Worm (Caenorhabditis elegans) whole organism, L3 larva: Measurements from ENCODE around the gene prde-1.

Experiments used
- R02D3.7 ChIP-seq: fragments of 150-350 bp; optimal IDR thresholded peaks from 2 replicates; lab custom pipeline; 2014; ENCODE audit warnings: missing biosample characterization, missing genetic modification characterization
- ZK546.5 ChIP-seq: sonication (generic microtip); optimal IDR thresholded peaks from 2 replicates; lab custom pipeline; 2017; ENCODE audit warnings: missing biosample characterization, missing genetic modification characterization
- aly-2 ChIP-seq: fragments of 150-350 bp; optimal IDR thresholded peaks from 2 replicates; lab custom pipeline; 2014; ENCODE audit warnings: missing biosample characterization, missing genetic modification characterization
- ama-1 ChIP-seq: fragments of 150-350 bp; optimal IDR thresholded peaks from 2 replicates; lab custom pipeline; 2018
- ceh-9 ChIP-seq: sonication (generic microtip); optimal IDR thresholded peaks from 2 replicates; lab custom pipeline; 2018; ENCODE audit warnings: missing biosample characterization, missing genetic modification characterization
- daf-12 ChIP-seq: fragments of 150-350 bp; optimal IDR thresholded peaks from 2 replicates; lab custom pipeline; 2014; ENCODE audit warnings: missing biosample characterization, missing genetic modification reagents, missing genetic modification characterization
- egl-5 ChIP-seq: fragments of 150-350 bp; optimal IDR thresholded peaks from 2 replicates; lab custom pipeline; 2017; ENCODE audit warnings: missing biosample characterization, missing genetic modification reagents, missing genetic modification characterization, inconsistent platforms
- elt-1 ChIP-seq: fragments of 150-350 bp; optimal IDR thresholded peaks from 2 replicates; lab custom pipeline; 2014; ENCODE audit warnings: missing biosample characterization, missing genetic modification characterization
- elt-2 ChIP-seq: sonication (generic microtip); optimal IDR thresholded peaks from 2 replicates; lab custom pipeline; 2016; ENCODE audit warnings: missing genetic modification reagents, mild to moderate bottlenecking, missing genetic modification characterization, missing compliant biosample characterization
- hmg-11 ChIP-seq: sonication (generic microtip); optimal IDR thresholded peaks from 2 replicates; lab custom pipeline; 2016; ENCODE audit warnings: missing genetic modification characterization, missing compliant biosample characterization
- jun-1 ChIP-seq: fragments of 150-350 bp; optimal IDR thresholded peaks from 2 replicates; lab custom pipeline; 2014; ENCODE audit warnings: missing biosample characterization, missing genetic modification reagents, missing genetic modification characterization
- lin-15B ChIP-seq: fragments of 150-350 bp; optimal IDR thresholded peaks from 2 replicates; lab custom pipeline; 2014; ENCODE audit warnings: missing biosample characterization, missing genetic modification characterization
- lin-39 ChIP-seq: fragments of 150-350 bp; optimal IDR thresholded peaks from 2 replicates; lab custom pipeline; 2018; ENCODE audit warnings: missing biosample characterization, missing genetic modification reagents, missing genetic modification characterization
- lsy-12 ChIP-seq: sonication (generic microtip); optimal IDR thresholded peaks from 2 replicates; lab custom pipeline; 2016; ENCODE audit warnings: mild to moderate bottlenecking, missing genetic modification characterization, missing compliant biosample characterization
- mml-1 ChIP-seq: fragments of 150-350 bp; sonication (generic microtip); optimal IDR thresholded peaks from 3 replicates; lab custom pipeline; 2014; ENCODE audit warnings: missing biosample characterization, missing genetic modification characterization
- nfya-1 ChIP-seq: sonication (generic microtip); optimal IDR thresholded peaks from 2 replicates; lab custom pipeline; 2017; ENCODE audit warnings: missing genetic modification characterization, mild to moderate bottlenecking, missing compliant biosample characterization, antibody characterized with exemption, moderate library complexity; ENCODE audit not compliant: insufficient read depth
- nhr-11 ChIP-seq: fragments of 150-350 bp; optimal IDR thresholded peaks from 2 replicates; lab custom pipeline; 2014; ENCODE audit warnings: missing biosample characterization, missing genetic modification characterization
- nhr-23 ChIP-seq: fragments of 150-350 bp; optimal IDR thresholded peaks from 2 replicates; lab custom pipeline; 2014; ENCODE audit warnings: missing biosample characterization, missing genetic modification reagents, missing genetic modification characterization
- nhr-43 ChIP-seq: sonication (generic microtip); optimal IDR thresholded peaks from 2 replicates; lab custom pipeline; 2016; ENCODE audit warnings: mild to moderate bottlenecking, missing genetic modification characterization, missing compliant biosample characterization; ENCODE audit not compliant: poor library complexity, severe bottlenecking
- pha-4 ChIP-seq: fragments of 150-350 bp; optimal IDR thresholded peaks from 2 replicates; lab custom pipeline; 2014; ENCODE audit warnings: missing biosample characterization, missing genetic modification reagents, missing genetic modification characterization
- pqm-1 ChIP-seq: fragments of 150-350 bp; optimal IDR thresholded peaks from 2 replicates; lab custom pipeline; 2017; ENCODE audit warnings: missing biosample characterization, missing genetic modification characterization, inconsistent platforms
- sea-2 ChIP-seq: fragments of 150-350 bp; sonication (generic microtip); optimal IDR thresholded peaks from 4 replicates; lab custom pipeline; 2014; ENCODE audit warnings: missing biosample characterization, missing genetic modification reagents, missing genetic modification characterization
- zag-1 ChIP-seq: fragments of 150-350 bp; optimal IDR thresholded peaks from 2 replicates; lab custom pipeline; 2014; ENCODE audit warnings: missing biosample characterization, missing genetic modification characterization
- ztf-4 ChIP-seq: fragments of 150-350 bp; optimal IDR thresholded peaks from 2 replicates; lab custom pipeline; 2014; ENCODE audit warnings: missing biosample characterization, missing genetic modification characterization

Gene prde-1

DNA sequence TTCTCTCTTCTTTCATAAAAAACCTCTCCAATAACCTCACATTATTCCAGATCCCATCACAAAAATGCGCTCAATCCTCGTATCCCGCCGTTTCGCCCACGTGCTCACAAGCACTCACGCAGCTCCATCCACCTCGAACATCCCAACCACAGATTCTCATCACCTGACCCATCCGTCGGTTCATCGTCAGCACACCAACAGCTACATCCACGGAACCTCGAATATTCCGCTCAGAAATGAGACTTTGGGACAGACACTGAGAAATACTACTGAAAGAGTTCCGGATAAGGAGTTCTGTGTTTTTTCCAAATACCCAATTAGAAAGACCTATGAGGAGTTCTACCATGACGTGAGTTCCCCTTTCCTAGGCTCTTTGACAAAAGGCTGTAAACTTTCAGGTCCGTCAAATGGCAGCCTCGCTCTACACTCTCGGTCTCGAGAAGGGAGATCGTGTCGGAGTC, 29.3 kb downstream of the prde-1 start, which contains the start of gene acs-2:
TSS of gene acs-2 (plus strand) at position 51 of the 461 bp plus-strand sequence.
- TF ChIP-seq nhr-11 (no peak), ama-1 (lab: Kevin White, UChicago) (peak; percentile 96)

DNA sequence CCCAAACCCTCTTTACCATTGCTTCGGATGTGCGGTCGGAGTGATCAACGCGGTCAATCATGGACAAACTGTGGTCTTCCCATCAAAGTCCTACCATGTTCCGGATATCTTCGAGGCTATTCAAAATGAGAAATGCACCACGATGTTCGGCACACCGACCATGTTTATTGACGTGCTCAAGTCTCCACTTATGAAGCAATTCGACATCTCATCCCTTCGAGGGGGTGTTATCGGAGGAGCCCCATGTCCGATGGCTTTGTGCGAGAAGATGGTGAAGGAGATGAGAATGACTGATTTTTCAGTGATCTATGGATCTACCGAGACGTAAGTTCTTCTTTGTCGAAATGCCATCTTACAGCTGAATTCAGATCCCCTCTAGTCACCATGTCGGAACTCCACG, 30.3 kb downstream of the prde-1 start:
- TF ChIP-seq nhr-23 (tag; lab: Kevin White, UChicago) (no peak), ZK546.5 (tag; lab: Kevin White, UChicago) (no peak), zag-1 (tag; lab: Kevin White, UChicago) (no peak), lin-39 (tag; lab: Kevin White, UChicago) (peak; percentile 7), ama-1 (lab: Kevin White, UChicago) (peak; percentile 93)
- TF ChIP-seq, all 47 proteins: peak for 2

DNA sequence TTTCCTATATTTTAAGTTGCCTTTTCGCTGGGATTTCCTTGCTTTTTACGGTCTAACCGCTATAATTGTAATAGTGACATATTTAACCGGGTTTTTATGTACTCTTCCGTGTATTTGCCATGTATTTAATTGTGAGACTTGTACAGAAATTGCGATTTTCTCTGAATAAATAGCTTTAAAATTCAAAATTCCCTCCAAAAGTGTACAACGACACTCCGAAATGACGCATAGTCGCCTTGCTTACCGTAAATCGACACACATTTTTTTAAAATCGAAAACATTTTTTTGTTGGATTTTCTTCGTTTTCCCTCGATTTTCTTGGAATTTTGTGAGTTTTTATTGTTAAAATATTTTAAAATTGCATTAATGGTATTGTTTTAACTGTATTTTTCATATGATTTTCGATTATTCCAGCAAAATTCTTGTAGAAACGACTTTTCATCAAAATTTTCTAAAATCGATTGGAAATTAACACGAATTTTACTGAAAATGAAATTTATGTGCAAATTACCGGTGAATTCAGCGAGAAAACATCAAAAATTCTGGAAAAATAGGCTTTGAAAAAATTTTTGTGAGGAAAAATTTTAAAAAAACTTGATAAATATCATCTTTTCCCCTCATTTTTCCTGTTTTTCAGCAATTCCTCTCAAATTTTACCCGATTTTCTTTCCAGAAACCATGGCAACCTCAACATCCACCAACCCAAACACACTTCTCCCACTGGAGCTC, 31.8 kb downstream of the prde-1 start, which contains the start of gene lsm-5:
TSS of gene lsm-5 (plus strand) at position 679 of the 729 bp plus-strand sequence.
- TF ChIP-seq lsy-12 (tag; lab: Kevin White, UChicago), result no peak
- TF ChIP-seq mml-1 (tag; lab: Kevin White, UChicago), result no peak
- TF ChIP-seq daf-12 (tag; lab: Kevin White, UChicago), result no peak
- TF ChIP-seq pha-4 (tag; lab: Kevin White, UChicago), result peak; percentile 81
- peak; percentile 91 for TF ChIP-seq R02D3.7 (tag; lab: Kevin White, UChicago)
- TF ChIP-seq elt-2 (tag; lab: Kevin White, UChicago), result peak; percentile 27
- peak; percentile 16 for TF ChIP-seq nhr-11
- TF ChIP-seq jun-1, result peak; percentile 8
- peak; percentile 74 for TF ChIP-seq nfya-1 (tag; lab: Kevin White, UChicago)
- peak; percentile 92 for TF ChIP-seq ama-1 (lab: Kevin White, UChicago)
- TF ChIP-seq ztf-4 (tag; lab: Kevin White, UChicago), result no peak
- no peak for TF ChIP-seq zag-1 (tag; lab: Kevin White, UChicago)
- peak; percentile 7 for TF ChIP-seq lin-39 (tag; lab: Kevin White, UChicago)
- TF ChIP-seq nhr-43 (tag; lab: Kevin White, UChicago), result no peak
- no peak for TF ChIP-seq ZK546.5 (tag; lab: Kevin White, UChicago)
- TF ChIP-seq egl-5 (tag; lab: Kevin White, UChicago), result peak; percentile 24
- peak; percentile 60 for TF ChIP-seq nhr-23 (tag; lab: Kevin White, UChicago)
- TF ChIP-seq pqm-1 (tag; lab: Kevin White, UChicago), result peak; percentile 74
- TF ChIP-seq lin-15B (tag; lab: Kevin White, UChicago), result peak; percentile 57
- peak; percentile 31 for TF ChIP-seq hmg-11 (tag; lab: Kevin White, UChicago)

DNA sequence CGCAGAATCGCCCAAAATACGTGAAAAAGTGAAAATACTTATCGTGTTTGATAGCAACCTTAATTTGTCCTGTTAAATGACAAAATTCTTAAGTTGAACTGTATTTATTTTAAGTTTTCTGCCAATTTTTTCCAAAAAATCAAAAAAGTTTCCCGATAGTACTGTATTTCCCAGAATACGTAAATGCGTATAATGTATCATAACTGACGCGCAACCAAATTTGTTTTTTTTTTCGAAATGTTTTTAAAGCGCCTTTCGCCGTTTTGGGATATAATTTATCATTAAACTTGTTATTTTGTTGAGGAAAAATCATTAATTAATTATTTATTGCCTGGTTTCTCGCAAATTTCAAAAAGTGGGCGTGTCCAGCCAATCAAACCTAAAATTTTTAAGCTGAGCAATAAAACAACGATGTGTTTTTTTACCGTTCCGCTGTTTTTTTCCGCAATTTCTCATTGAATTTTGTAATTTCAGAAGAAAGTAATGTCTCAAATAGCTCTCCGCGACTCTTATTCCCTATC, 33.0 kb downstream of the prde-1 start, which contains the start of gene fbxa-95:
TSS of gene fbxa-95 (plus strand) at position 471 of the 521 bp plus-strand sequence.
- TF ChIP-seq nfya-1 (tag; lab: Kevin White, UChicago) (peak; percentile 9), aly-2 (tag; lab: Kevin White, UChicago) (no peak)

DNA sequence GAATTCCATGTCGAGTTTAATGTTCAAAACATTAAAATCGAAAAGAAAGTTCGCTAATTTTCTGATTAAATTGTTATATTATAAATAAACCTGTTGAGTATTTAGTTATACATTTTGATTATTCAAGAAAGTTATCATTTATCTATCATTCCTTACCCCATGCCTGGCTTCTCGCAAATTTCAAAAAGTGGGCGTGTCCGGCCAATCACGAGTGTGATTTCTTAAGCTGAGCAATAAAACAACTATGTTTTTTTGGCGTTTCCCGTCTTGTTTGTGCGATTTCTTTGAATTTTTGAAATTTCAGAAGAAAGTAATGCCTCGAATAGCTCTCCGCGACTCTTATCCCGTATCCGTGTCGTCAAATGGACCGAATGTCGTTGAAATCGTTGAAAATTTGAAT, 34.6 kb downstream of the prde-1 start, which contains the start of gene fbxa-94:
TSS of gene fbxa-94 (plus strand) at position 301 of the 400 bp plus-strand sequence.
- TF ChIP-seq R02D3.7 (tag; lab: Kevin White, UChicago), result no peak
- TF ChIP-seq lin-15B (tag; lab: Kevin White, UChicago), result no peak
- TF ChIP-seq nfya-1 (tag; lab: Kevin White, UChicago), result peak; percentile 42
- no peak for TF ChIP-seq ZK546.5 (tag; lab: Kevin White, UChicago)
- no peak for TF ChIP-seq elt-1 (tag; lab: Kevin White, UChicago)
- no peak for TF ChIP-seq egl-5 (tag; lab: Kevin White, UChicago)

DNA sequence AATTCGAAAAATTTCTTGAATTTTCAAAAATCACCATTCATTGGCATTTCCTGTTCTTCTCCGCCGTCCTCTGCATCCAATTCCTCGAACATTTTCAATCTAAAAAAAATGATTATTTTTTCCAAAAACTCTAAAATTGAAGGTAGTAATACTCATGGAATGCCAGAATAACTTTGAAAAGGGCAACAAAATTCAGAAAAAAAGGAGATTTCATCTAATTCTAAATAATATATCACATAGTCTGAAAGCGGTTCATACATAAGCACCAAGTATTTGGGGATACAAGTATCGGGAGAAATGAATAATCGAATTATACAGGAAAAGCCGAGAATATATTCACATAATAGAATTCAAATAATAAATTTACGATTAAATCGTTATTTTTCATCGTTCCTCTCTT, 37.3 kb downstream of the prde-1 start, which contains the start of gene mdt-28:
TSS of gene mdt-28 (minus strand) at position 101 of the 400 bp plus-strand sequence.
- TF ChIP-seq lin-39 (tag; lab: Kevin White, UChicago), result no peak
- TF ChIP-seq sea-2 (GFP tag; lab: Kevin White, UChicago), result no peak
- TF ChIP-seq zag-1 (tag; lab: Kevin White, UChicago), result no peak
- no peak for TF ChIP-seq ceh-9 (tag; lab: Kevin White, UChicago)
- TF ChIP-seq lsy-12 (tag; lab: Kevin White, UChicago), result no peak
- no peak for TF ChIP-seq jun-1
